Worm (Caenorhabditis elegans): ENCODE data around the gene fbxc-26.

ce11 chrII:1653397-1653796 lies 41.0 kb downstream of the fbxc-26 start, which contains the start of gene fbxb-15:
- no peak for TF ChIP-seq dao-5 (tag; optimal IDR thresholded peaks at IDR 0.05)
- TF ChIP-seq him-1 (tag; optimal IDR thresholded peaks at IDR 0.05) = no peak
